Worm (Caenorhabditis elegans): ENCODE measurements around the gene twk-14.

ce11 chrV:12351842-12352241 is 43.7 kb downstream of the twk-14 start:
- no peak for TF ChIP-seq ama-1 (optimal IDR thresholded peaks at IDR 0.05)
- TF ChIP-seq ama-1 (GFP tag; optimal IDR thresholded peaks at IDR 0.05) = no peak
- no peak for TF ChIP-seq F33H1.4 (GFP tag; IDR thresholded peaks at IDR 0.05)
- TF ChIP-seq him-1 (tag; optimal IDR thresholded peaks at IDR 0.05) = no peak
- no peak for TF ChIP-seq nhr-120 (GFP tag; IDR thresholded peaks at IDR 0.05)
- TF ChIP-seq ekl-4 (GFP tag; IDR thresholded peaks at IDR 0.05) = no peak

All from whole organism, young adult.